Worm (Caenorhabditis elegans): ENCODE data around the gene taf-3.

Gene taf-3

ce11 chrX:16354598-16355211 lies 22.5 kb downstream of the taf-3 start, which contains the start of gene nhr-28:
nhr-28 (plus strand) TSS chrX:16354976.
- no peak for TF ChIP-seq tbx-2 (tag; optimal IDR thresholded peaks at IDR 0.05)
- no peak for TF ChIP-seq hmg-11 (tag; optimal IDR thresholded peaks at IDR 0.05)
- peak; percentile 9 for TF ChIP-seq pha-4 (tag; optimal IDR thresholded peaks at IDR 0.05)
- TF ChIP-seq fkh-10 (GFP tag; optimal IDR thresholded peaks at IDR 0.05), result peak; percentile 74

ce11 chrX:16356341-16356740 lies 24.1 kb downstream of the taf-3 start:
- TF ChIP-seq fkh-10 (GFP tag; optimal IDR thresholded peaks at IDR 0.05) (peak; percentile 91), R02D3.7 (tag; optimal IDR thresholded peaks at IDR 0.05) (no peak)

ce11 chrX:16357531-16357930 lies 25.3 kb downstream of the taf-3 start:
- TF ChIP-seq jun-1 (tag; optimal IDR thresholded peaks at IDR 0.05) (no peak), ztf-4 (tag; optimal IDR thresholded peaks at IDR 0.05) (no peak), nhr-43 (tag; optimal IDR thresholded peaks at IDR 0.05; ENCODE audit: poor library complexity, severe bottlenecking) (no peak), snpc-4 (tag; optimal IDR thresholded peaks at IDR 0.05) (peak; percentile 23), lin-15B (tag; optimal IDR thresholded peaks at IDR 0.05) (no peak), fkh-10 (GFP tag; optimal IDR thresholded peaks at IDR 0.05) (peak; percentile 82)

ce11 chrX:16361001-16361400 lies 28.8 kb downstream of the taf-3 start:
- TF ChIP-seq lin-15B (tag; optimal IDR thresholded peaks at IDR 0.05) (no peak), nhr-12 (tag; optimal IDR thresholded peaks at IDR 0.05) (no peak), fkh-10 (GFP tag; optimal IDR thresholded peaks at IDR 0.05) (peak; percentile 84)

ce11 chrX:16363637-16364036 lies 31.4 kb downstream of the taf-3 start:
- peak; percentile 63 for TF ChIP-seq fkh-10 (GFP tag; optimal IDR thresholded peaks at IDR 0.05)
- peak; percentile 22 for TF ChIP-seq nfya-1 (tag; optimal IDR thresholded peaks at IDR 0.05; ENCODE audit: insufficient read depth)
- TF ChIP-seq hmg-11 (tag; optimal IDR thresholded peaks at IDR 0.05), result no peak
- no peak for TF ChIP-seq fkh-2 (tag; optimal IDR thresholded peaks at IDR 0.05)
- no peak for TF ChIP-seq ceh-28 (tag; optimal IDR thresholded peaks at IDR 0.05)
- TF ChIP-seq pqm-1 (tag; optimal IDR thresholded peaks at IDR 0.05), result no peak
- TF ChIP-seq nhr-67 (tag; optimal IDR thresholded peaks at IDR 0.05), result no peak
- TF ChIP-seq lin-39 (tag; optimal IDR thresholded peaks at IDR 0.05), result peak; percentile 24

ce11 chrX:16366508-16366907 lies 34.3 kb downstream of the taf-3 start:
- no peak for TF ChIP-seq unc-62 (GFP tag; optimal IDR thresholded peaks at IDR 0.05)
- peak; percentile 75 for TF ChIP-seq fkh-10 (GFP tag; optimal IDR thresholded peaks at IDR 0.05)
- TF ChIP-seq zag-1 (tag; optimal IDR thresholded peaks at IDR 0.05), result no peak
- TF ChIP-seq R02D3.7 (tag; optimal IDR thresholded peaks at IDR 0.05), result no peak
- no peak for TF ChIP-seq nhr-43 (tag; optimal IDR thresholded peaks at IDR 0.05; ENCODE audit: poor library complexity, severe bottlenecking)

- peak; percentile 32 for TF ChIP-seq fkh-10 (GFP tag; optimal IDR thresholded peaks at IDR 0.05)
- no peak for TF ChIP-seq fos-1 (tag; optimal IDR thresholded peaks at IDR 0.05)
- no peak for TF ChIP-seq pqm-1 (tag; optimal IDR thresholded peaks at IDR 0.05)
- no peak for TF ChIP-seq fkh-2 (tag; optimal IDR thresholded peaks at IDR 0.05)
Measured at ce11 chrX:16366993-16367392, 34.8 kb downstream of the taf-3 start, which contains the start of gene ace-1. ace-1 (plus strand) TSS chrX:16367293.

ce11 chrX:16368969-16369368 lies 36.7 kb downstream of the taf-3 start:
- TF ChIP-seq nhr-67 (tag; optimal IDR thresholded peaks at IDR 0.05) (no peak), fkh-10 (GFP tag; optimal IDR thresholded peaks at IDR 0.05) (peak; percentile 65)

- TF ChIP-seq egl-27 (tag; optimal IDR thresholded peaks at IDR 0.05) (no peak), fkh-2 (tag; optimal IDR thresholded peaks at IDR 0.05) (no peak), nhr-67 (tag; optimal IDR thresholded peaks at IDR 0.05) (no peak), skn-1 (tag; optimal IDR thresholded peaks at IDR 0.05) (no peak), nhr-76 (tag; optimal IDR thresholded peaks at IDR 0.05) (no peak), lsy-12 (tag; optimal IDR thresholded peaks at IDR 0.05) (no peak), nhr-43 (tag; optimal IDR thresholded peaks at IDR 0.05; ENCODE audit: poor library complexity, severe bottlenecking) (no peak), nfya-1 (tag; optimal IDR thresholded peaks at IDR 0.05; ENCODE audit: insufficient read depth) (no peak), hmg-11 (tag; optimal IDR thresholded peaks at IDR 0.05) (no peak), ztf-11 (tag; optimal IDR thresholded peaks at IDR 0.05) (no peak), ceh-28 (tag; optimal IDR thresholded peaks at IDR 0.05) (no peak)
Measured at ce11 chrX:16369454-16369853, 37.2 kb downstream of the taf-3 start.

Data from whole organism, L3 larva.